Worm (Caenorhabditis elegans) whole organism, late embryonic: ENCODE results near the gene C16C8.22.
"Not testable (repeated sequence)": the region's sequence is repeated elsewhere in the genome, so short reads cannot be mapped to it uniquely, and the experiment has no call there.

Experiments used
- C08G9.2 ChIP-seq: sonication (generic microtip); optimal IDR thresholded peaks from 2 replicates; lab custom pipeline; 2016; ENCODE audit warnings: mild to moderate bottlenecking, missing genetic modification characterization, moderate library complexity, missing compliant biosample characterization
- F13H6.1 ChIP-seq: sonication (generic microtip); optimal IDR thresholded peaks from 2 replicates; lab custom pipeline; 2016; ENCODE audit warnings: missing genetic modification characterization, missing compliant biosample characterization
- K02D7.2 ChIP-seq: sonication (generic microtip); optimal IDR thresholded peaks from 2 replicates; lab custom pipeline; 2017; ENCODE audit warnings: mild to moderate bottlenecking, missing genetic modification characterization, missing compliant biosample characterization
- ceh-14 ChIP-seq: sonication (generic microtip); optimal IDR thresholded peaks from 2 replicates; lab custom pipeline; 2016; ENCODE audit warnings: missing genotype, missing genetic modification characterization, missing compliant biosample characterization
- ceh-18 ChIP-seq: sonication (generic microtip); optimal IDR thresholded peaks from 2 replicates; lab custom pipeline; 2016; ENCODE audit warnings: missing genetic modification characterization, missing compliant biosample characterization
- ceh-19 ChIP-seq: fragments of 200-800 bp; sonication (Bioruptor generic); optimal IDR thresholded peaks from 2 replicates; lab custom pipeline; 2018; ENCODE audit warnings: mild to moderate bottlenecking, missing genetic modification characterization, missing compliant biosample characterization
- ceh-2 ChIP-seq: sonication (generic microtip); optimal IDR thresholded peaks from 2 replicates; lab custom pipeline; 2016; ENCODE audit warnings: missing genotype, missing genetic modification characterization, missing compliant biosample characterization
- ceh-22 ChIP-seq: sonication (generic microtip); optimal IDR thresholded peaks from 2 replicates; lab custom pipeline; 2017; ENCODE audit warnings: missing biosample characterization, missing genetic modification characterization
- ceh-24 ChIP-seq: sonication (generic microtip); optimal IDR thresholded peaks from 2 replicates; lab custom pipeline; 2016; ENCODE audit warnings: mild to moderate bottlenecking, missing genetic modification characterization, missing compliant biosample characterization
- ceh-30 ChIP-seq: fragments of 150-350 bp; optimal IDR thresholded peaks from 2 replicates; lab custom pipeline; 2014; ENCODE audit warnings: missing biosample characterization, missing genetic modification characterization
- ceh-45 ChIP-seq: fragments of 200-800 bp; sonication (Bioruptor generic); IDR thresholded peaks from 2 replicates; pipeline ENCODE4 v1.3.6; 2022; ENCODE audit warnings: missing genetic modification reagents, missing genetic modification characterization, missing compliant biosample characterization
- ceh-48 ChIP-seq: sonication (generic microtip); optimal IDR thresholded peaks from 2 replicates; lab custom pipeline; 2016; ENCODE audit warnings: missing genetic modification characterization, inconsistent platforms, missing compliant biosample characterization
- ceh-6 ChIP-seq: fragments of 200-800 bp; sonication (Bioruptor generic); optimal IDR thresholded peaks from 2 replicates; lab custom pipeline; 2018; ENCODE audit warnings: mild to moderate bottlenecking, missing genetic modification characterization, missing compliant biosample characterization
- dmd-4 ChIP-seq: sonication (generic microtip); optimal IDR thresholded peaks from 2 replicates; lab custom pipeline; 2016; ENCODE audit warnings: borderline replicate concordance, missing genetic modification characterization, missing compliant biosample characterization
- dve-1 ChIP-seq: sonication (generic microtip); optimal IDR thresholded peaks from 2 replicates; lab custom pipeline; 2017; ENCODE audit warnings: antibody characterized with exemption, mild to moderate bottlenecking, missing genetic modification characterization, missing compliant biosample characterization
- elt-2 ChIP-seq: sonication (generic microtip); optimal IDR thresholded peaks from 2 replicates; lab custom pipeline; 2016; ENCODE audit warnings: missing genetic modification reagents, missing genetic modification characterization, missing compliant biosample characterization
- eyg-1 ChIP-seq: sonication (generic microtip); optimal IDR thresholded peaks from 2 replicates; lab custom pipeline; 2016; ENCODE audit warnings: missing genotype, missing genetic modification characterization, missing compliant biosample characterization
- fax-1 ChIP-seq: sonication (generic microtip); optimal IDR thresholded peaks from 2 replicates; lab custom pipeline; 2016; ENCODE audit warnings: missing genotype, missing genetic modification characterization, missing compliant biosample characterization
- fkh-10 ChIP-seq: fragments of 150-350 bp; optimal IDR thresholded peaks from 2 replicates; lab custom pipeline; 2014; ENCODE audit warnings: missing biosample characterization, missing genetic modification reagents, missing genetic modification characterization
- fkh-6 ChIP-seq: sonication (generic microtip); optimal IDR thresholded peaks from 2 replicates; lab custom pipeline; 2016; ENCODE audit warnings: missing genetic modification characterization, missing compliant biosample characterization
- gmeb-2 ChIP-seq: sonication (generic microtip); optimal IDR thresholded peaks from 2 replicates; lab custom pipeline; 2016; ENCODE audit warnings: missing genetic modification characterization, inconsistent platforms, missing compliant biosample characterization
- hlh-13 ChIP-seq: fragments of 200-800 bp; sonication (Bioruptor generic); optimal IDR thresholded peaks from 2 replicates; lab custom pipeline; 2018; ENCODE audit warnings: mild to moderate bottlenecking, missing genetic modification characterization, missing compliant biosample characterization
- hlh-15 ChIP-seq: sonication (generic microtip); optimal IDR thresholded peaks from 2 replicates; lab custom pipeline; 2016; ENCODE audit warnings: missing genetic modification characterization, missing compliant biosample characterization
- hlh-30 ChIP-seq: sonication (generic microtip); optimal IDR thresholded peaks from 2 replicates; lab custom pipeline; 2017; ENCODE audit warnings: antibody characterized with exemption, missing genetic modification characterization, missing compliant biosample characterization; ENCODE audit not compliant: insufficient read depth
- hlh-8 ChIP-seq: sonication (generic microtip); optimal IDR thresholded peaks from 2 replicates; lab custom pipeline; 2016; ENCODE audit warnings: missing genotype, missing genetic modification characterization, missing compliant biosample characterization
- lim-6 ChIP-seq: sonication (generic microtip); optimal IDR thresholded peaks from 2 replicates; lab custom pipeline; 2016; ENCODE audit warnings: missing genetic modification characterization, missing compliant biosample characterization
- madf-2 ChIP-seq: sonication (generic microtip); optimal IDR thresholded peaks from 2 replicates; lab custom pipeline; 2017; ENCODE audit warnings: missing genetic modification characterization, missing compliant biosample characterization
- mec-3 ChIP-seq: sonication (generic microtip); optimal IDR thresholded peaks from 2 replicates; lab custom pipeline; 2016; ENCODE audit warnings: borderline replicate concordance, missing genetic modification characterization, missing compliant biosample characterization
- nfya-1 ChIP-seq: sonication (generic microtip); optimal IDR thresholded peaks from 2 replicates; lab custom pipeline; 2017; ENCODE audit warnings: missing genetic modification characterization, mild to moderate bottlenecking, missing compliant biosample characterization, antibody characterized with exemption, moderate library complexity
- nhr-11 ChIP-seq: fragments of 150-350 bp; optimal IDR thresholded peaks from 2 replicates; lab custom pipeline; 2014; ENCODE audit warnings: missing biosample characterization, missing genetic modification characterization
- npax-4 ChIP-seq: sonication (generic microtip); optimal IDR thresholded peaks from 2 replicates; lab custom pipeline; 2016; ENCODE audit warnings: missing genetic modification characterization, missing compliant biosample characterization
- odd-2 ChIP-seq: sonication (generic microtip); optimal IDR thresholded peaks from 2 replicates; lab custom pipeline; 2017; ENCODE audit warnings: antibody characterized with exemption, mild to moderate bottlenecking, missing genetic modification characterization, missing compliant biosample characterization
- pag-3 ChIP-seq: sonication (generic microtip); optimal IDR thresholded peaks from 2 replicates; lab custom pipeline; 2016; ENCODE audit warnings: missing compliant biosample characterization, missing genetic modification characterization, borderline replicate concordance
- pat-9 ChIP-seq: fragments of 200-800 bp; sonication (Bioruptor generic); optimal IDR thresholded peaks from 2 replicates; lab custom pipeline; 2018; ENCODE audit warnings: mild to moderate bottlenecking, missing genetic modification characterization, moderate library complexity, missing compliant biosample characterization
- pax-1 ChIP-seq: fragments of 150-350 bp; optimal IDR thresholded peaks from 2 replicates; lab custom pipeline; 2014; ENCODE audit warnings: missing biosample characterization, missing genetic modification characterization
- pha-2 ChIP-seq: sonication (generic microtip); optimal IDR thresholded peaks from 2 replicates; lab custom pipeline; 2017; ENCODE audit warnings: mild to moderate bottlenecking, missing genetic modification characterization, missing compliant biosample characterization
- pqm-1 ChIP-seq: sonication (generic microtip); optimal IDR thresholded peaks from 2 replicates; lab custom pipeline; 2016; ENCODE audit warnings: missing genetic modification characterization, missing compliant biosample characterization
- pros-1 ChIP-seq: fragments of 150-350 bp; optimal IDR thresholded peaks from 2 replicates; lab custom pipeline; 2014; ENCODE audit warnings: missing biosample characterization, missing genetic modification reagents, missing genetic modification characterization
- ref-2 ChIP-seq: sonication (generic microtip); optimal IDR thresholded peaks from 2 replicates; lab custom pipeline; 2016; ENCODE audit warnings: missing genetic modification characterization, missing compliant biosample characterization
- rnt-1 ChIP-seq: sonication (generic microtip); optimal IDR thresholded peaks from 2 replicates; lab custom pipeline; 2016; ENCODE audit warnings: missing genetic modification characterization, missing compliant biosample characterization
- sox-4 ChIP-seq: sonication (generic microtip); optimal IDR thresholded peaks from 2 replicates; lab custom pipeline; 2017; ENCODE audit warnings: mild to moderate bottlenecking, missing genetic modification characterization, inconsistent platforms, missing compliant biosample characterization
- tbx-2 ChIP-seq: sonication (generic microtip); optimal IDR thresholded peaks from 2 replicates; lab custom pipeline; 2016; ENCODE audit warnings: missing genetic modification characterization, missing compliant biosample characterization
- tbx-7 ChIP-seq: sonication (generic microtip); optimal IDR thresholded peaks from 2 replicates; lab custom pipeline; 2016; ENCODE audit warnings: missing genotype, missing genetic modification characterization, missing compliant biosample characterization
- ttx-3 ChIP-seq: sonication (generic microtip); optimal IDR thresholded peaks from 2 replicates; lab custom pipeline; 2016; ENCODE audit warnings: missing genetic modification reagents, missing genetic modification characterization, missing compliant biosample characterization
- unc-3 ChIP-seq, 2 experiments: fragments of 200-800 bp in 1 of 2; sonication (Bioruptor generic) in 1 of 2; sonication (generic microtip) in 1 of 2; conservative IDR thresholded peaks in 1 of 2; optimal IDR thresholded peaks in 1 of 2; 2 replicates each; pipeline versions ENCODE4 v1.3.6 to Lab custom; 2016 to 2022; ENCODE audit warnings: missing compliant biosample characterization in 2 of 2, missing genetic modification characterization in 2 of 2, missing genetic modification reagents in 1 of 2
- unc-42 ChIP-seq: sonication (generic microtip); optimal IDR thresholded peaks from 2 replicates; lab custom pipeline; 2016; ENCODE audit warnings: missing genotype, missing genetic modification characterization, missing compliant biosample characterization
- unc-86 ChIP-seq: sonication (generic microtip); optimal IDR thresholded peaks from 2 replicates; lab custom pipeline; 2016; ENCODE audit warnings: missing genetic modification characterization, missing compliant biosample characterization
- ztf-16 ChIP-seq: sonication (generic microtip); optimal IDR thresholded peaks from 2 replicates; lab custom pipeline; 2017; ENCODE audit warnings: missing genetic modification characterization, missing compliant biosample characterization

C16C8.22 gene

ce11 chrII:3443154-3443553 is at the start of gene C16C8.22:
Gene C16C8.22, minus strand, starts transcription at chrII:3443254.
- TF ChIP-seq ceh-18 (no peak), dve-1 (tag; lab: Kevin White, UChicago) (no peak), gmeb-2 (no peak), hlh-13 (GFP tag; lab: Kevin White, UChicago) (no peak), ceh-19 (GFP tag; lab: Kevin White, UChicago) (no peak), unc-86 (tag; lab: Kevin White, UChicago) (no peak), pqm-1 (tag; lab: Kevin White, UChicago) (no peak), nfya-1 (no peak), pros-1 (no peak), fkh-6 (tag; lab: Kevin White, UChicago) (no peak), dmd-4 (tag; lab: Kevin White, UChicago) (no peak), ceh-22 (no peak)

ce11 chrII:3490797-3491196 is 47.7 kb upstream of the C16C8.22 start, which contains the start of gene fbxb-112:
Gene fbxb-112, plus strand, starts transcription at chrII:3491097.
- TF ChIP-seq pqm-1 (tag; lab: Kevin White, UChicago); npax-4 (tag; lab: Kevin White, UChicago); madf-2: not testable (repeated sequence)

DNA sequence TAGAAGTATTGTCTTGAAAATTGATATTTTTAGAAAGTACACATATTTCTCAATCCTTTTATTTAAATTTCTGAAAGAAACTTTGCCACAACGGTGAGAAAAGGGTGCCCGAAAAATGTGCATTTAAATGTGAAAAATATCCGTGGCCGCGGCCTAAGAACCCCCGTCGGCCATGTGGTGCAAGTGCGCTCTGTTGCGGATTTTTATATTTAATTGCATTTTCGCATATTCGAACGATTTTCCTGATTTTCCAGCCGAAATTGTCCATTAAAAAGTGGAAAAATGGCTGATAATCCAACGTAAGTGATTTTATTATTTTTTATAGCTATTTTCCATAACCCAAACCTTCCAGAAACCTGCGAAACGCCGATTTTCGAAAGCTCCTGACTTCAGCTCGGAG is 39.2 kb upstream of the C16C8.22 start, which contains the start of gene smu-2:
Gene smu-2 (plus strand): TSS at position 178 of the 400 bp plus-strand sequence.
- no peak for TF ChIP-seq pat-9 (tag; lab: Kevin White, UChicago)
- TF ChIP-seq ceh-45 (GFP tag; lab: Robert Waterston, UW) = peak; percentile 50; the same call in 1 of the 2 replicates
- no peak for TF ChIP-seq sox-4 (tag; lab: Kevin White, UChicago)
- peak; percentile 42 for TF ChIP-seq hlh-8 (tag; lab: Kevin White, UChicago)
- no peak for TF ChIP-seq ztf-16
- TF ChIP-seq nhr-11 (tag; lab: Kevin White, UChicago) = no peak
- TF ChIP-seq hlh-15 (tag; lab: Kevin White, UChicago) = peak; percentile 34
- no peak for TF ChIP-seq dmd-4 (tag; lab: Kevin White, UChicago)
- peak; percentile 92 for TF ChIP-seq lim-6
- TF ChIP-seq fkh-10 = no peak
- no peak for TF ChIP-seq madf-2
- TF ChIP-seq unc-3 (GFP tag; conservative IDR thresholded peaks at IDR 0.05; lab: Robert Waterston, UW) = 0 out of 2 replicates have a peak, but pooled peaks have one; percentile 9
- no peak for TF ChIP-seq unc-3 (tag; optimal IDR thresholded peaks at IDR 0.05; lab: Kevin White, UChicago)
- peak; percentile 92 for TF ChIP-seq ceh-2
- TF ChIP-seq ttx-3 (tag; lab: Kevin White, UChicago) = peak; percentile 41
- TF ChIP-seq ref-2 = peak; percentile 59
- TF ChIP-seq ceh-14 (tag; lab: Kevin White, UChicago) = peak; percentile 82
- TF ChIP-seq ceh-6 (GFP tag; lab: Kevin White, UChicago) = no peak
- TF ChIP-seq eyg-1 (tag; lab: Kevin White, UChicago) = no peak
- TF ChIP-seq ceh-24 (tag; lab: Kevin White, UChicago) = no peak
- TF ChIP-seq tbx-7 (tag; lab: Kevin White, UChicago) = peak; percentile 84
- TF ChIP-seq hlh-30 = no peak
- no peak for TF ChIP-seq F13H6.1 (tag; lab: Kevin White, UChicago)
- TF ChIP-seq elt-2 (tag; lab: Kevin White, UChicago) = peak; percentile 72
- no peak for TF ChIP-seq pax-1
- peak; percentile 7 for TF ChIP-seq ceh-48 (tag; lab: Kevin White, UChicago)
- TF ChIP-seq unc-42 (tag; lab: Kevin White, UChicago) = peak; percentile 98
- TF ChIP-seq ceh-30 = no peak
- peak; percentile 73 for TF ChIP-seq mec-3
- TF ChIP-seq unc-86 (tag; lab: Kevin White, UChicago) = peak; percentile 47
- TF ChIP-seq pha-2 (tag; lab: Kevin White, UChicago) = no peak
- TF ChIP-seq fkh-6 (tag; lab: Kevin White, UChicago) = peak; percentile 12
- TF ChIP-seq npax-4 (tag; lab: Kevin White, UChicago) = no peak
- TF ChIP-seq tbx-2 (tag; lab: Kevin White, UChicago) = peak; percentile 81
- peak; percentile 33 for TF ChIP-seq nfya-1
- no peak for TF ChIP-seq odd-2 (tag; lab: Kevin White, UChicago)
- peak; percentile 91 for TF ChIP-seq C08G9.2 (tag; lab: Kevin White, UChicago)
- TF ChIP-seq fax-1 (tag; lab: Kevin White, UChicago) = peak; percentile 31
- peak; percentile 35 for TF ChIP-seq rnt-1 (tag; lab: Kevin White, UChicago)
- TF ChIP-seq gmeb-2 = no peak
- no peak for TF ChIP-seq pag-3 (tag; lab: Kevin White, UChicago)
- TF ChIP-seq K02D7.2 (tag; lab: Kevin White, UChicago) = no peak
